Worm (Caenorhabditis elegans): ENCODE measurements around the gene T21B10.3.

- TF ChIP-seq pha-2 (tag; optimal IDR thresholded peaks at IDR 0.05) (no peak), dve-1 (tag; optimal IDR thresholded peaks at IDR 0.05) (no peak), hlh-6 (tag; optimal IDR thresholded peaks at IDR 0.05) (no peak), elt-4 (tag; optimal IDR thresholded peaks at IDR 0.05) (no peak), ztf-16 (tag; optimal IDR thresholded peaks at IDR 0.05) (no peak), nfya-1 (tag; optimal IDR thresholded peaks at IDR 0.05) (no peak), Y22D7AL.16 (tag; optimal IDR thresholded peaks at IDR 0.05) (no peak), ahr-1 (tag; optimal IDR thresholded peaks at IDR 0.05) (no peak), F13H6.1 (tag; optimal IDR thresholded peaks at IDR 0.05) (no peak), C38D4.7 (GFP tag; optimal IDR thresholded peaks at IDR 0.05) (no peak)
Observed at ce11 chrII:8896541-8896940, 37.6 kb upstream of the T21B10.3 start, which contains the start of gene lat-1.

Data from whole organism, late embryonic.